Worm (Caenorhabditis elegans) whole organism, L2 larva: Measurements from ENCODE around the gene tmed-4.

Experiments used
- dmd-4 ChIP-seq: sonication (generic microtip); optimal IDR thresholded peaks from 2 replicates; lab custom pipeline; 2017; ENCODE audit warnings: missing biosample characterization, missing genetic modification characterization
- mab-5 ChIP-seq: fragments of 150-350 bp; optimal IDR thresholded peaks from 2 replicates; lab custom pipeline; 2014; ENCODE audit warnings: missing biosample characterization, missing genetic modification characterization
- nhr-77 ChIP-seq: fragments of 150-350 bp; optimal IDR thresholded peaks from 2 replicates; lab custom pipeline; 2014; ENCODE audit warnings: missing biosample characterization, missing genetic modification characterization
- snpc-4 ChIP-seq: fragments of 150-350 bp; optimal IDR thresholded peaks from 2 replicates; lab custom pipeline; 2014; ENCODE audit warnings: missing biosample characterization, missing genetic modification characterization
- unc-39 ChIP-seq: fragments of 150-350 bp; optimal IDR thresholded peaks from 2 replicates; lab custom pipeline; 2014; ENCODE audit warnings: missing biosample characterization, missing genetic modification characterization
- unc-62 ChIP-seq: fragments of 150-350 bp; optimal IDR thresholded peaks from 2 replicates; lab custom pipeline; 2014; ENCODE audit warnings: missing biosample characterization, missing genetic modification reagents, missing genetic modification characterization
- zag-1 ChIP-seq: fragments of 150-350 bp; optimal IDR thresholded peaks from 2 replicates; lab custom pipeline; 2014; ENCODE audit warnings: missing biosample characterization, missing genetic modification characterization

- no peak for TF ChIP-seq unc-62 (GFP tag; lab: Kevin White, UChicago)
- no peak for TF ChIP-seq snpc-4 (tag; lab: Kevin White, UChicago)
- TF ChIP-seq zag-1 (tag; lab: Kevin White, UChicago) = no peak
- TF ChIP-seq dmd-4 = no peak
- TF ChIP-seq unc-39 (tag; lab: Kevin White, UChicago) = no peak
- TF ChIP-seq nhr-77 (tag; lab: Kevin White, UChicago) = no peak
- no peak for TF ChIP-seq mab-5 (tag; lab: Kevin White, UChicago)
These were observed 37.9 kb upstream of the tmed-4 start for ce11 chrV:19986788-19987187.
